Worm (Caenorhabditis elegans): ENCODE data around the gene F59B1.10.
A peak's percentile ranks its signal among the peaks of the same experiment; 100 is the strongest.

F59B1.10 gene

DNA sequence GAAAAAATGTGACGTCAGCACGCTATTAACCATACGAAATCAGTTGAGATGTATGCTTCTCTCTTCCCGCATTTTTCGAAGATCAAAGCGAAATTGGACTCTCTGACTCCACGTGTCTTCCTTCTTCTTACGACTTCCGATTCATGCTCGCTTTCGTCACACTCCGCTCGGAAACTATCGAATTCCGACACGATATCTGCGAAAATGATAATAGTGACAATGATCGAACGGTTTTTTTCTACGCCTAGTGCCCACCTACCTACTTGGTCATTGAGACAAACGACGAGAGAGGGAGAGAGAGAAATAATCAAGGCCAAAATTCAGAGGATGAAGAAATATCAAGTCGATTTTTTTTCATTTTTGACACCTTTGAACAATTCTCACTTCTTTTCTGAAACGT, 45.9 kb upstream of the F59B1.10 start:
- TF ChIP-seq fkh-3 (tag; optimal IDR thresholded peaks at IDR 0.05) (no peak), F55B11.4 (tag; optimal IDR thresholded peaks at IDR 0.05; ENCODE audit: borderline replicate concordance, insufficient read depth) (no peak), ZK185.1 (tag; optimal IDR thresholded peaks at IDR 0.05; ENCODE audit: poor library complexity, severe bottlenecking) (no peak), tbp1 (GFP tag; optimal IDR thresholded peaks at IDR 0.05) (no peak), C06A6.2 (GFP tag; conservative IDR thresholded peaks at IDR 0.05) (no peak), ama-1 (optimal IDR thresholded peaks at IDR 0.05) (no peak), ama-1 (GFP tag; optimal IDR thresholded peaks at IDR 0.05) (no peak), C17E4.6 (GFP tag; IDR thresholded peaks at IDR 0.05) (no peak), ztf-26 (tag; optimal IDR thresholded peaks at IDR 0.05) (no peak), nfya-1 (tag; optimal IDR thresholded peaks at IDR 0.05; ENCODE audit: borderline replicate concordance, insufficient read depth) (no peak), F57A8.1 (GFP tag; optimal IDR thresholded peaks at IDR 0.05) (no peak), ztf-22 (GFP tag; optimal IDR thresholded peaks at IDR 0.05) (no peak), xnd-1 (tag; optimal IDR thresholded peaks at IDR 0.05) (no peak), F10E7.11 (tag; optimal IDR thresholded peaks at IDR 0.05) (no peak), K11D2.4 (GFP tag; IDR thresholded peaks at IDR 0.05) (no peak), hmg-20 (GFP tag; IDR thresholded peaks at IDR 0.05) (no peak), F23B12.7 (tag; optimal IDR thresholded peaks at IDR 0.05; ENCODE audit: insufficient read depth) (no peak), lin-35 (GFP tag; optimal IDR thresholded peaks at IDR 0.05) (no peak), dox-1 (GFP tag; IDR thresholded peaks at IDR 0.05) (no peak), D2030.7 (GFP tag; IDR thresholded peaks at IDR 0.05) (no peak)

DNA sequence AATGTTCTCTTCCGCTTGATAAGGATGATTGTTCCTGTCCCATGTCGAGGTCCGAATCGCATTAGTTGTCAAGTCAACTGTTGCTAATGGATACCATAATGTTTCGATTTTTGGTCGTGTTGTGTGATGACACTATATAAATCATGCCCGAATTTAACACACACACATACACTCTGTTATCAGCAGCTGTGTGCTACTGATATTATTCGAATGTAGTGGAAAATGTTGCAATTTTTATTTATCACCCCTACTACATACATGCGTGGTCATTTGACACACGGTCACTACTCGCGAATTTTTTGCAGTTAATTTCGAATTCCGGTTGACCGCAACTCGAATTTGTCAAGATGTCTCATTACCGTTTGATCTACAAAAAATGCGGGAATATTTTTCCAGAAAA, 44.9 kb upstream of the F59B1.10 start:
- TF ChIP-seq snpc-4 (GFP tag; optimal IDR thresholded peaks at IDR 0.05) (no peak), snpc-4 (tag; optimal IDR thresholded peaks at IDR 0.05) (no peak), nhr-80 (tag; optimal IDR thresholded peaks at IDR 0.05) (peak; percentile 1), atf-7 (tag; optimal IDR thresholded peaks at IDR 0.05) (no peak), hlh-12 (tag; optimal IDR thresholded peaks at IDR 0.05) (no peak), ceh-91 (GFP tag; IDR thresholded peaks at IDR 0.05) (no peak)

DNA sequence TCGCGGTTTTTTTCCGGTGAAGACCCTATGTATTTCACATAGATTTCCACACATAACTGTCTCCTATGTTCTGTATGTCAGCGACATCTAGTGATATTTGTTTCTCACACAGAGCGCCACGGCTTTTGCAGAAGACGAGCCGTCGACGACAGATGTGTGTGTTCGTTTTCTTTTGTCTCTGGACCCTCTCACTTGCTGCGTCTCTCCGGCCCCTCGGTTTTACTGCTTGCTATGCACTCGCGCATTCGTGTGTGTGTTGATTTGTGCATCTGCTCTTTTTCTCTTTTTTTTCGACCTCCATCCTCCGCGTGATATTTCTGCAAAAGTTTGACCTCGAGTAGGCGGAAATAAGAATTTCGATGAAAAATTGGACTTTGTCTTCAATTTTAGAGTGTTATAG, 41.0 kb upstream of the F59B1.10 start:
- TF ChIP-seq zfh-2 (GFP tag; conservative IDR thresholded peaks at IDR 0.05) = peak; percentile 58
- peak; percentile 49; the same call in 1 of the 2 replicates for TF ChIP-seq hmg-1.2 (GFP tag; IDR thresholded peaks at IDR 0.05)
- 0 out of 2 replicates have a peak, but pooled peaks have one; percentile 50 for TF ChIP-seq nfyb-1 (GFP tag; IDR thresholded peaks at IDR 0.05)
- TF ChIP-seq egrh-3 (GFP tag; IDR thresholded peaks at IDR 0.05) = no peak
- TF ChIP-seq madf-6 (GFP tag; IDR thresholded peaks at IDR 0.05) = no peak

DNA sequence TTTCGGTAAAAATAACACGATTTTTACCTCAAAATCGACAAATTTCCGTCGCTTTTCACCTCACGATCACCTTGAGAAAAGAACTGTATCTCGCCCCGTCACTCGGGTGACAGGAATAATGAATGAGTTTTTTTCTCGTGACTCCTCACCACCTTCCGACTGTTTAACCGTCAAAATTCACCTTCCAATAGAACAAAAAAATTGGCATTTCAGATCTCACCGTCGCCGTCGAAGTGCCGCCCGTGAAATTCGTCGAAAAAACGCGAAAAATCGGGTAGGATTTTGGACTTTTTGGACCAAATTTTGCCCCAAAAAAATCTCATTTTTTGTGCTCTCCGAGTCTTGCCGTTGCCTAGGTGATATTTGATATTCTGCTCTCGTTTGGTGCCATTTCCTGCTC, 39.1 kb upstream of the F59B1.10 start, which contains the start of gene unc-132:
Gene unc-132 (plus strand): TSS at position 208 of the 400 bp plus-strand sequence.
- TF ChIP-seq dpl-1 (GFP tag; optimal IDR thresholded peaks at IDR 0.05) (no peak), somi-1 (GFP tag; optimal IDR thresholded peaks at IDR 0.05) (no peak), ztf-25 (GFP tag; IDR thresholded peaks at IDR 0.05) (no peak), snpc-1.3 (tag; optimal IDR thresholded peaks at IDR 0.05; ENCODE audit: insufficient read depth) (no peak), attf-5 (GFP tag; optimal IDR thresholded peaks at IDR 0.05) (no peak), F55B11.4 (tag; optimal IDR thresholded peaks at IDR 0.05; ENCODE audit: borderline replicate concordance, insufficient read depth) (no peak), nfya-1 (tag; optimal IDR thresholded peaks at IDR 0.05; ENCODE audit: borderline replicate concordance, insufficient read depth) (no peak), K12H6.12 (tag; optimal IDR thresholded peaks at IDR 0.05) (no peak)
